Fruit fly (Drosophila melanogaster) whole organism, prepupa: Measurements from ENCODE around the gene dos.

ENCODE experiments used
- CG10631 ChIP-seq: fragments of 200-800 bp; sonication (Bioruptor generic); optimal IDR thresholded peaks from 2 replicates; lab custom pipeline; 2016; ENCODE audit warnings: missing biosample characterization, missing genetic modification characterization
- CG10669 ChIP-seq: fragments of 200-800 bp; sonication (Bioruptor generic); optimal IDR thresholded peaks from 3 replicates; lab custom pipeline; 2018; ENCODE audit warnings: missing biosample characterization, mild to moderate bottlenecking, missing genetic modification characterization, moderate library complexity
- CG11294 ChIP-seq: fragments of 200-800 bp; sonication (Bioruptor generic); IDR thresholded peaks from 2 replicates; pipeline ENCODE4 v1.3.6; 2022; ENCODE audit warnings: missing biosample characterization, missing genetic modification characterization
- CG11762 ChIP-seq: fragments of 200-800 bp; sonication (Bioruptor generic); optimal IDR thresholded peaks from 3 replicates; lab custom pipeline; 2016; ENCODE audit warnings: missing biosample characterization, missing genetic modification characterization; ENCODE audit not compliant: insufficient read depth
- CG15336 ChIP-seq: fragments of 200-800 bp; sonication (Bioruptor generic); IDR thresholded peaks from 2 replicates; pipeline ENCODE4 v1.3.6; 2022; ENCODE audit warnings: missing biosample characterization, missing genetic modification characterization
- CG1621 ChIP-seq: fragments of 200-800 bp; sonication (Bioruptor generic); optimal IDR thresholded peaks from 3 replicates; lab custom pipeline; 2018; ENCODE audit warnings: missing biosample characterization, mild to moderate bottlenecking, missing genetic modification characterization
- CG32006 ChIP-seq: fragments of 200-800 bp; sonication (Bioruptor generic); optimal IDR thresholded peaks from 3 replicates; lab custom pipeline; 2017; ENCODE audit warnings: missing biosample characterization, mild to moderate bottlenecking, missing genetic modification characterization
- CG6163 ChIP-seq: fragments of 200-800 bp; sonication (Bioruptor generic); IDR thresholded peaks from 3 replicates; pipeline ENCODE4 v1.3.6; 2022; ENCODE audit warnings: missing biosample characterization, missing genetic modification characterization
- CG6276 ChIP-seq: fragments of 200-800 bp; sonication (Bioruptor generic); optimal IDR thresholded peaks from 2 replicates; lab custom pipeline; 2017; ENCODE audit warnings: missing biosample characterization, mild to moderate bottlenecking, missing genetic modification characterization
- CG7368 ChIP-seq: fragments of 200-800 bp; sonication (Bioruptor generic); optimal IDR thresholded peaks from 3 replicates; lab custom pipeline; 2016; ENCODE audit warnings: missing biosample characterization, missing genetic modification characterization
- CG8119 ChIP-seq: fragments of 200-800 bp; sonication (Bioruptor generic); IDR thresholded peaks from 3 replicates; pipeline ENCODE4 v1.3.6; 2022; ENCODE audit warnings: missing biosample characterization, missing genetic modification characterization
- CG8632 ChIP-seq: fragments of 200-800 bp; sonication (Bioruptor generic); optimal IDR thresholded peaks from 3 replicates; lab custom pipeline; 2016; ENCODE audit warnings: missing biosample characterization, missing genetic modification characterization
- Eip75B ChIP-seq: fragments of 200-800 bp; sonication (Bioruptor generic); optimal IDR thresholded peaks from 3 replicates; lab custom pipeline; 2016; ENCODE audit warnings: missing biosample characterization, missing genetic modification characterization
- Eip78C ChIP-seq: fragments of 200-800 bp; sonication (Bioruptor generic); peaks from one replicate; lab custom pipeline; 2016; ENCODE audit warnings: missing biosample characterization, missing genetic modification characterization
- Eip93F ChIP-seq: fragments of 200-800 bp; sonication (Bioruptor generic); optimal IDR thresholded peaks from 2 replicates; lab custom pipeline; 2016; ENCODE audit warnings: missing biosample characterization, mild to moderate bottlenecking, missing genetic modification characterization
- Gug ChIP-seq: fragments of 200-800 bp; sonication (Bioruptor generic); IDR thresholded peaks from 2 replicates; pipeline ENCODE4 v1.3.6; 2022; ENCODE audit warnings: missing biosample characterization, missing genetic modification characterization
- Hr38 ChIP-seq: sonication (Bioruptor generic); optimal IDR thresholded peaks from 2 replicates; lab custom pipeline; 2016; ENCODE audit warnings: missing biosample characterization, missing genetic modification characterization
- Hr39 ChIP-seq: fragments of 200-800 bp; sonication (Bioruptor generic); optimal IDR thresholded peaks from 2 replicates; lab custom pipeline; 2016; ENCODE audit warnings: missing biosample characterization, missing genetic modification characterization
- Lpt ChIP-seq: fragments of 200-800 bp; sonication (Bioruptor generic); optimal IDR thresholded peaks from 3 replicates; lab custom pipeline; 2016; ENCODE audit warnings: missing biosample characterization, missing genetic modification characterization
- Met ChIP-seq: fragments of 200-800 bp; sonication (Bioruptor generic); optimal IDR thresholded peaks from 3 replicates; lab custom pipeline; 2016; ENCODE audit warnings: missing biosample characterization, missing genetic modification characterization
- Sox102F ChIP-seq: fragments of 200-800 bp; sonication (Bioruptor generic); optimal IDR thresholded peaks from 2 replicates; lab custom pipeline; 2016; ENCODE audit warnings: missing biosample characterization, mild to moderate bottlenecking, missing genetic modification characterization
- Sox14 ChIP-seq: fragments of 200-800 bp; sonication (Bioruptor generic); optimal IDR thresholded peaks from 3 replicates; lab custom pipeline; 2016; ENCODE audit warnings: missing biosample characterization, missing genetic modification characterization
- achi ChIP-seq: fragments of 200-800 bp; sonication (Bioruptor generic); optimal IDR thresholded peaks from 3 replicates; lab custom pipeline; 2016; ENCODE audit warnings: missing biosample characterization, missing genetic modification characterization
- cyc ChIP-seq: fragments of 200-800 bp; sonication (Bioruptor generic); optimal IDR thresholded peaks from 3 replicates; lab custom pipeline; 2016; ENCODE audit warnings: missing biosample characterization, missing genetic modification characterization
- dac ChIP-seq: fragments of 200-800 bp; sonication (Bioruptor generic); optimal IDR thresholded peaks from 2 replicates; lab custom pipeline; 2017; ENCODE audit warnings: missing biosample characterization, mild to moderate bottlenecking, missing genetic modification characterization
- dsx ChIP-seq: fragments of 200-800 bp; optimal IDR thresholded peaks from 3 replicates; lab custom pipeline; 2019; ENCODE audit warnings: missing biosample characterization, mild to moderate bottlenecking, missing genetic modification characterization, moderate library complexity; ENCODE audit not compliant: poor library complexity, severe bottlenecking
- eg ChIP-seq: fragments of 200-800 bp; sonication (Bioruptor generic); IDR thresholded peaks from 3 replicates; pipeline ENCODE4 v1.3.6; 2022; ENCODE audit warnings: missing biosample characterization, missing genetic modification characterization
- fd59A ChIP-seq: fragments of 200-800 bp; sonication (Bioruptor generic); optimal IDR thresholded peaks from 2 replicates; lab custom pipeline; 2017; ENCODE audit warnings: missing biosample characterization, mild to moderate bottlenecking, missing genetic modification characterization, missing genetic modification reagents
- fd85E ChIP-seq: fragments of 200-800 bp; sonication (Bioruptor generic); optimal IDR thresholded peaks from 3 replicates; lab custom pipeline; 2016; ENCODE audit warnings: missing biosample characterization, missing genetic modification characterization
- net ChIP-seq: fragments of 200-800 bp; sonication (Bioruptor generic); optimal IDR thresholded peaks from 3 replicates; lab custom pipeline; 2016; ENCODE audit warnings: missing biosample characterization, missing genetic modification characterization
- pdm3 ChIP-seq: fragments of 200-800 bp; sonication (Bioruptor generic); optimal IDR thresholded peaks from 3 replicates; lab custom pipeline; 2016; ENCODE audit warnings: missing biosample characterization, missing genetic modification characterization
- salr ChIP-seq, 2 experiments: fragments of 200-800 bp; sonication (Bioruptor generic); optimal IDR thresholded peaks; 3 replicates each; lab custom pipeline; 2016 to 2018; ENCODE audit warnings: missing biosample characterization in 2 of 2, missing genetic modification characterization in 2 of 2, mild to moderate bottlenecking in 1 of 2
- ss ChIP-seq, 2 experiments: fragments of 200-800 bp; sonication (Bioruptor generic); optimal IDR thresholded peaks; 2 replicates in 1 of 2; 3 replicates in 1 of 2; lab custom pipeline; 2017 to 2018; ENCODE audit warnings: mild to moderate bottlenecking in 2 of 2, missing biosample characterization in 2 of 2, missing genetic modification characterization in 2 of 2, moderate library complexity in 1 of 2
- svp ChIP-seq: fragments of 200-800 bp; sonication (Bioruptor generic); peaks from one replicate; lab custom pipeline; 2016; ENCODE audit warnings: missing biosample characterization, missing genetic modification characterization

The dos gene

dm6 chr3L:2586804-2587561 is 2.2 kb upstream of the dos start, which contains the start of gene RpL8 (continued):
- TF ChIP-seq ss (GFP tag; optimal IDR thresholded peaks at IDR 0.05; lab: Kevin White, UChicago) (peak; percentile 77 to 82), eg (GFP tag; lab: Robert Waterston, UW) (peak; percentile 84), Eip75B (GFP tag; lab: Kevin White, UChicago) (peak; percentile 64), CG15336 (GFP tag; lab: Robert Waterston, UW) (peak; percentile 28; the same call in 1 of the 2 replicates), CG1621 (tag; lab: Kevin White, UChicago) (peak; percentile 73), CG10669 (GFP tag; lab: Kevin White, UChicago) (peak; percentile 58), Sox14 (GFP tag; lab: Kevin White, UChicago) (peak; percentile 58), Hr38 (GFP tag; lab: Kevin White, UChicago) (no peak), CG32006 (GFP tag; lab: Kevin White, UChicago) (peak; percentile 68), pdm3 (GFP tag; lab: Kevin White, UChicago) (peak; percentile 69), dsx (peak; percentile 46), CG6276 (GFP tag; lab: Kevin White, UChicago) (peak; percentile 27), svp (peak; percentile 68), CG8632 (GFP tag; lab: Kevin White, UChicago) (peak; percentile 64), Met (GFP tag; lab: Kevin White, UChicago) (peak; percentile 75), Gug (GFP tag; lab: Robert Waterston, UW) (peak; percentile 29), CG8119 (GFP tag; lab: Robert Waterston, UW) (no peak), salr (GFP tag; optimal IDR thresholded peaks at IDR 0.05; lab: Kevin White, UChicago) (peak; percentile 54 to 84), Eip78C (GFP tag; lab: Kevin White, UChicago) (peak; percentile 92), CG11762 (GFP tag; lab: Kevin White, UChicago) (peak; percentile 60), CG11294 (peak; percentile 35), dac (GFP tag; lab: Kevin White, UChicago) (peak; percentile 49), Hr39 (GFP tag; lab: Kevin White, UChicago) (peak; percentile 75), CG7368 (peak; percentile 84), Lpt (GFP tag; lab: Kevin White, UChicago) (no peak), fd85E (GFP tag; lab: Kevin White, UChicago) (peak; percentile 70), achi (GFP tag; lab: Kevin White, UChicago) (peak; percentile 72), CG10631 (GFP tag; lab: Kevin White, UChicago) (peak; percentile 51), fd59A (GFP tag; lab: Kevin White, UChicago) (peak; percentile 33), cyc (GFP tag; lab: Kevin White, UChicago) (peak; percentile 81), Sox102F (peak; percentile 84), Eip93F (GFP tag; lab: Kevin White, UChicago) (no peak)

DNA sequence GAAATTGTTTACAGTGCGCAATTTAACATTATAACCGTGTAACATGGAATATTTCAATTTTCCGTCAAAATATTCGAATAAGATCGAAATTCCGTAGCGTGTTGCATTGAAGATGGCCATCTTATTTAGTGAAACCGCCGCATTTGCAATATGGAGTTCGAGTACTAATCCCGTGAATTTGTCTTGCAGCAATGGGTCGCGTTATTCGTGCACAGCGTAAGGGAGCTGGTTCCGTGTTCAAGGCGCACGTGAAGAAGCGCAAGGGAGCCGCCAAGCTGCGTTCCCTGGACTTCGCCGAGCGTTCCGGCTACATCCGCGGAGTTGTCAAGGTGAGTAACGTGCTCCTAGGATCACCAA is 1.7 kb upstream of the dos start:
- TF ChIP-seq CG15336 (GFP tag; lab: Robert Waterston, UW) (0 out of 2 replicates have a peak, but pooled peaks have one; percentile 3), Hr38 (GFP tag; lab: Kevin White, UChicago) (no peak), CG6163 (GFP tag; lab: Robert Waterston, UW) (no peak)

DNA sequence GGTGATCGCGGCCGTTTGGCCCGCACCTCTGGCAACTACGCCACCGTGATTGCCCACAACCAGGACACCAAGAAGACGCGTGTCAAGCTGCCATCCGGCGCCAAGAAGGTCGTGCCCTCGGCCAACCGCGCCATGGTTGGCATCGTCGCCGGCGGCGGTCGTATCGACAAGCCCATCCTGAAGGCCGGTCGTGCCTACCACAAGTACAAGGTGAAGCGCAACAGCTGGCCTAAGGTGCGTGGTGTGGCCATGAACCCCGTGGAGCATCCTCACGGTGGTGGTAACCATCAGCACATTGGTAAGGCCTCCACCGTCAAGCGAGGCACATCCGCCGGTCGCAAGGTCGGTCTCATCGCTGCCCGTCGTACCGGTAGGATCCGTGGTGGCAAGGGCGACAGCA is 908 bp upstream of the dos start:
- no peak for TF ChIP-seq Gug (GFP tag; lab: Robert Waterston, UW)
- no peak for TF ChIP-seq CG6276 (GFP tag; lab: Kevin White, UChicago)
- TF ChIP-seq net (GFP tag; lab: Kevin White, UChicago): no peak
- TF ChIP-seq achi (GFP tag; lab: Kevin White, UChicago): no peak
- no peak for TF ChIP-seq dsx
- TF ChIP-seq Lpt (GFP tag; lab: Kevin White, UChicago): no peak
- no peak for TF ChIP-seq Met (GFP tag; lab: Kevin White, UChicago)
- TF ChIP-seq CG32006 (GFP tag; lab: Kevin White, UChicago): no peak
- no peak for TF ChIP-seq svp
